Worm (Caenorhabditis elegans) whole organism, L4 larva: ENCODE results near the gene C33C12.4.

Experiments used
- T20F7.1 ChIP-seq: fragments of 200-800 bp; sonication (Bioruptor generic); optimal IDR thresholded peaks from 2 replicates; lab custom pipeline; 2018; ENCODE audit warnings: mild to moderate bottlenecking, missing genetic modification characterization, missing compliant biosample characterization
- Y105C5A.15 ChIP-seq: fragments of 200-800 bp; sonication (Bioruptor generic); IDR thresholded peaks from 2 replicates; pipeline ENCODE4 v1.3.6; 2022; ENCODE audit warnings: missing genetic modification characterization, missing compliant biosample characterization
- Y75B8A.6 ChIP-seq: fragments of 200-800 bp; sonication (Bioruptor generic); IDR thresholded peaks from 2 replicates; pipeline ENCODE4 v1.3.6; 2022; ENCODE audit warnings: missing genetic modification reagents, missing genetic modification characterization, missing compliant biosample characterization
- ZK337.2 ChIP-seq: fragments of 200-800 bp; sonication (Bioruptor generic); IDR thresholded peaks from 2 replicates; pipeline ENCODE4 v1.3.6; 2022; ENCODE audit warnings: missing genetic modification reagents, missing genetic modification characterization, missing compliant biosample characterization
- ZK546.5 ChIP-seq, 2 experiments: sonication (generic microtip); optimal IDR thresholded peaks; 2 replicates each; lab custom pipeline; 2017; ENCODE audit warnings: missing biosample characterization in 2 of 2, missing genetic modification characterization in 2 of 2
- aha-1 ChIP-seq: fragments of 150-350 bp; peaks from one replicate; lab custom pipeline; 2014; ENCODE audit warnings: missing biosample characterization, missing genetic modification characterization
- ama-1 ChIP-seq: fragments of 150-350 bp; optimal IDR thresholded peaks from 2 replicates; lab custom pipeline; 2014; ENCODE audit warnings: inconsistent platforms, mixed read lengths
- daf-12 ChIP-seq: fragments of 150-350 bp; optimal IDR thresholded peaks from 2 replicates; lab custom pipeline; 2014; ENCODE audit warnings: missing biosample characterization, missing genetic modification reagents, missing genetic modification characterization
- daf-16 ChIP-seq, 3 experiments: sonication (generic microtip); optimal IDR thresholded peaks; 2 replicates each; lab custom pipeline; 2016 to 2017; ENCODE audit warnings: missing genetic modification characterization in 3 of 3, missing genetic modification reagents in 3 of 3, mild to moderate bottlenecking in 2 of 3, missing compliant biosample characterization in 2 of 3, missing biosample characterization in 1 of 3, moderate library complexity in 1 of 3
- daf-19 ChIP-seq: fragments of 200-800 bp; sonication (Bioruptor generic); conservative IDR thresholded peaks from 2 replicates; pipeline ENCODE4 v1.3.6; 2022; ENCODE audit warnings: missing genetic modification characterization, missing compliant biosample characterization
- dmd-6 ChIP-seq: fragments of 200-800 bp; sonication (Bioruptor generic); IDR thresholded peaks from 2 replicates; pipeline ENCODE4 v1.3.6; 2022; ENCODE audit warnings: missing genetic modification reagents, missing genetic modification characterization, missing compliant biosample characterization
- dve-1 ChIP-seq: sonication (generic microtip); optimal IDR thresholded peaks from 2 replicates; lab custom pipeline; 2017; ENCODE audit warnings: antibody characterized with exemption, mild to moderate bottlenecking, missing genetic modification characterization, missing compliant biosample characterization; ENCODE audit not compliant: insufficient read depth
- hif-1 ChIP-seq, 2 experiments: sonication (generic microtip); optimal IDR thresholded peaks; 2 replicates each; lab custom pipeline; 2016 to 2017; ENCODE audit warnings: missing compliant biosample characterization in 2 of 2, missing genetic modification characterization in 2 of 2, missing genetic modification reagents in 2 of 2, missing genotype in 2 of 2, mild to moderate bottlenecking in 1 of 2
- hlh-11 ChIP-seq: fragments of 200-800 bp; sonication (Bioruptor generic); optimal IDR thresholded peaks from 2 replicates; lab custom pipeline; 2018; ENCODE audit warnings: mild to moderate bottlenecking, missing genetic modification characterization, missing compliant biosample characterization
- hlh-30 ChIP-seq: sonication (generic microtip); optimal IDR thresholded peaks from 2 replicates; lab custom pipeline; 2017; ENCODE audit warnings: antibody characterized with exemption, mild to moderate bottlenecking, missing genetic modification characterization, missing compliant biosample characterization; ENCODE audit not compliant: insufficient read depth
- lin-13 ChIP-seq: fragments of 150-350 bp; optimal IDR thresholded peaks from 2 replicates; lab custom pipeline; 2014; ENCODE audit warnings: missing biosample characterization, missing genetic modification reagents, missing genetic modification characterization
- lin-15B ChIP-seq: fragments of 150-350 bp; sonication (generic microtip); optimal IDR thresholded peaks from 3 replicates; lab custom pipeline; 2014; ENCODE audit warnings: missing biosample characterization, missing genetic modification characterization
- lin-38 ChIP-seq: fragments of 200-800 bp; sonication (Bioruptor generic); IDR thresholded peaks from 2 replicates; pipeline ENCODE4 v1.3.6; 2022; ENCODE audit warnings: missing genetic modification reagents, missing genetic modification characterization, missing compliant biosample characterization
- lsy-2 ChIP-seq, 2 experiments: fragments of 150-350 bp in 1 of 2; sonication (generic microtip) in 1 of 2; optimal IDR thresholded peaks; 2 replicates each; lab custom pipeline; 2014 to 2017; ENCODE audit warnings: missing biosample characterization in 2 of 2, missing genetic modification characterization in 2 of 2
- mdl-1 ChIP-seq, 2 experiments: fragments of 150-350 bp in 1 of 2; sonication (generic microtip) in 1 of 2; optimal IDR thresholded peaks; 2 replicates each; lab custom pipeline; 2014 to 2017; ENCODE audit warnings: missing biosample characterization in 2 of 2, missing genetic modification characterization in 2 of 2
- mdt-29 ChIP-seq: fragments of 200-800 bp; sonication (Bioruptor generic); IDR thresholded peaks from 2 replicates; pipeline ENCODE4 v1.3.6; 2022; ENCODE audit warnings: missing genetic modification reagents, missing genetic modification characterization, missing compliant biosample characterization
- mxl-2 ChIP-seq: fragments of 200-800 bp; sonication (Bioruptor generic); conservative IDR thresholded peaks from 2 replicates; pipeline ENCODE4 v1.3.6; 2022; ENCODE audit warnings: missing genetic modification reagents, missing genetic modification characterization, missing compliant biosample characterization
- nhr-102 ChIP-seq: sonication (generic microtip); optimal IDR thresholded peaks from 2 replicates; lab custom pipeline; 2016; ENCODE audit warnings: mild to moderate bottlenecking, missing genetic modification characterization, moderate library complexity, missing compliant biosample characterization
- nhr-11 ChIP-seq: fragments of 150-350 bp; optimal IDR thresholded peaks from 2 replicates; lab custom pipeline; 2014; ENCODE audit warnings: missing biosample characterization, missing genetic modification characterization
- nhr-111 ChIP-seq: fragments of 200-800 bp; sonication (Bioruptor generic); optimal IDR thresholded peaks from 2 replicates; lab custom pipeline; 2018; ENCODE audit warnings: mild to moderate bottlenecking, missing genetic modification characterization, missing compliant biosample characterization
- nhr-28 ChIP-seq: fragments of 150-350 bp; optimal IDR thresholded peaks from 2 replicates; lab custom pipeline; 2014; ENCODE audit warnings: missing biosample characterization, missing genetic modification characterization
- nhr-77 ChIP-seq: fragments of 150-350 bp; optimal IDR thresholded peaks from 2 replicates; lab custom pipeline; 2014; ENCODE audit warnings: missing biosample characterization, missing genetic modification characterization
- pqm-1 ChIP-seq: sonication (generic microtip); optimal IDR thresholded peaks from 2 replicates; lab custom pipeline; 2017; ENCODE audit warnings: missing biosample characterization, missing genetic modification characterization
- tra-1 ChIP-seq: fragments of 200-800 bp; sonication (Bioruptor generic); IDR thresholded peaks from 2 replicates; pipeline ENCODE4 v1.3.6; 2022; ENCODE audit warnings: missing genetic modification reagents, missing genetic modification characterization, missing compliant biosample characterization
- unc-39 ChIP-seq: sonication (generic microtip); optimal IDR thresholded peaks from 2 replicates; lab custom pipeline; 2017; ENCODE audit warnings: missing biosample characterization, missing genetic modification characterization
- unc-62 ChIP-seq, 3 experiments: fragments of 150-350 bp in 1 of 3; sonication (generic microtip); optimal IDR thresholded peaks in 2 of 3; peaks in 1 of 3; 1 replicate in 1 of 3; 2 replicates in 2 of 3; lab custom pipeline; 2014 to 2017; ENCODE audit warnings: missing biosample characterization in 3 of 3, missing genetic modification characterization in 3 of 3, missing genetic modification reagents in 3 of 3, missing genotype in 1 of 3
- zfp-2 ChIP-seq: sonication (generic microtip); optimal IDR thresholded peaks from 2 replicates; lab custom pipeline; 2016; ENCODE audit warnings: mild to moderate bottlenecking, missing genetic modification characterization, missing compliant biosample characterization

The C33C12.4 gene

ce11 chrII:2189357-2189756, 23.1 kb upstream of the C33C12.4 start, which contains the start of gene mtq-2:
Gene mtq-2 (minus strand): TSS chrII:2189457.
- TF ChIP-seq Y75B8A.6 (GFP tag; lab: Robert Waterston, UW) (no peak), nhr-11 (no peak), mdl-1 (tag; optimal IDR thresholded peaks at IDR 0.05; lab: Kevin White, UChicago) (no peak), ZK337.2 (GFP tag; lab: Robert Waterston, UW) (no peak), nhr-102 (no peak), hif-1 (tag; optimal IDR thresholded peaks at IDR 0.05; lab: Kevin White, UChicago) (no peak)

ce11 chrII:2186730-2187129, 20.5 kb upstream of the C33C12.4 start:
- TF ChIP-seq lsy-2 (tag; optimal IDR thresholded peaks at IDR 0.05; lab: Kevin White, UChicago) (peak in 1 of 2 experiments; percentile 0), lin-13 (peak; percentile 34), unc-62 (GFP tag; optimal IDR thresholded peaks at IDR 0.05 in 1 of 2; lab: Kevin White, UChicago) (peak in 1 of 2 experiments; percentile 70), unc-62 (tag; optimal IDR thresholded peaks at IDR 0.05; lab: Kevin White, UChicago) (no peak), lin-15B (no peak)

ce11 chrII:2186329-2186728, 20.1 kb upstream of the C33C12.4 start, which contains the start of gene gba-2:
Gene gba-2 (minus strand): TSS chrII:2186434.
- TF ChIP-seq lin-38 (GFP tag; lab: Robert Waterston, UW), result no peak
- TF ChIP-seq ama-1 (lab: Kevin White, UChicago), result no peak
- TF ChIP-seq pqm-1, result peak; percentile 69
- TF ChIP-seq daf-12 (tag; lab: Kevin White, UChicago), result no peak
- peak; percentile 17 for TF ChIP-seq nhr-77 (tag; lab: Kevin White, UChicago)
- peak; percentile 63; the same call in 1 of the 2 replicates for TF ChIP-seq dmd-6
- TF ChIP-seq tra-1 (GFP tag; lab: Robert Waterston, UW), result no peak
- TF ChIP-seq mxl-2, result no peak
- TF ChIP-seq hlh-30, result peak; percentile 15
- peak; percentile 30 for TF ChIP-seq hlh-11
- TF ChIP-seq daf-19, result no peak
- TF ChIP-seq nhr-28 (tag; lab: Kevin White, UChicago), result peak; percentile 98
- TF ChIP-seq, all 104 proteins: peak for 6

ce11 chrII:2177735-2178134, 11.5 kb upstream of the C33C12.4 start:
- TF ChIP-seq lin-13, result no peak
- TF ChIP-seq mdt-29, result no peak
- TF ChIP-seq unc-62 (GFP tag; optimal IDR thresholded peaks at IDR 0.05 in 1 of 2; lab: Kevin White, UChicago), result no peak
- no peak for TF ChIP-seq unc-62 (tag; optimal IDR thresholded peaks at IDR 0.05; lab: Kevin White, UChicago)
- peak; percentile 92 for TF ChIP-seq aha-1

ce11 chrII:2176688-2177087, 10.4 kb upstream of the C33C12.4 start, which contains the start of gene gba-1:
Gene gba-1 (plus strand): TSS chrII:2176741.
- TF ChIP-seq aha-1 (peak; percentile 82), hlh-30 (peak; percentile 26), mdl-1 (tag; optimal IDR thresholded peaks at IDR 0.05; lab: Kevin White, UChicago) (peak in 1 of 2 experiments; percentile 1), ZK546.5 (tag; optimal IDR thresholded peaks at IDR 0.05; lab: Kevin White, UChicago) (no peak), nhr-77 (tag; lab: Kevin White, UChicago) (peak; percentile 71), daf-16 (GFP tag; optimal IDR thresholded peaks at IDR 0.05; lab: Kevin White, UChicago) (no peak), daf-16 (tag; optimal IDR thresholded peaks at IDR 0.05; lab: Kevin White, UChicago) (peak; percentile 51), Y105C5A.15 (GFP tag; lab: Robert Waterston, UW) (no peak), pqm-1 (peak; percentile 27), nhr-28 (tag; lab: Kevin White, UChicago) (peak; percentile 83), dmd-6 (peak; percentile 67), zfp-2 (tag; lab: Kevin White, UChicago) (no peak), dve-1 (tag; lab: Kevin White, UChicago) (peak; percentile 48), tra-1 (GFP tag; lab: Robert Waterston, UW) (no peak)
- TF ChIP-seq, all 104 proteins: peak for 9

- TF ChIP-seq nhr-111 (no peak), unc-39 (tag; lab: Kevin White, UChicago) (no peak), T20F7.1 (GFP tag; lab: Kevin White, UChicago) (no peak)
These were observed 9.1 kb upstream of the C33C12.4 start, which contains the start of gene C33C12.7 for ce11 chrII:2175367-2175766. Gene C33C12.7 (minus strand): TSS chrII:2175467.
